Fruit fly (Drosophila melanogaster): ENCODE results near the gene CG43703.

CG43703 gene

DNA sequence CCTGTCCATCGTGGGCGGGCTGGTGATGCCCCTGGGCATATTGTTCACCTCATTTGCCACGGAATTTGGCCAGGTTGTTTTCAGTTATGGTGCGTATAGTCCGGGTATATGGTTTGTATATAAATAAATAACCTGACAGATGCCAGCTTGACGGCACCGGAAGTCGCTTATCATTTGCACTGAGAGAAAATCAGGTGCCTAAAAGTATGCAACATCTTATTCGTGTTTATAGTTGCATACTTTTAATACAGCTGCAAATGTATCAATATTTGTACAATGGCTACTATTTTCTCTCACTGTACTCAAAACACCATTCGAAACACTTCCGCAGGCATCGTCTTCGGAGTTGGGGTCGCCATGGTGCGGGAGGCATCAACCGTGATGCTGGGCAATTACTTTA lies 16.6 kb upstream of the CG43703 start (continued):
- TF ChIP-seq gcm (GFP tag; optimal IDR thresholded peaks at IDR 0.05) = no peak
- TF ChIP-seq crp (GFP tag; optimal IDR thresholded peaks at IDR 0.05) = no peak
- no peak for TF ChIP-seq jing (GFP tag; optimal IDR thresholded peaks at IDR 0.05)
- no peak for TF ChIP-seq lov (optimal IDR thresholded peaks at IDR 0.05)
- no peak for TF ChIP-seq lov (GFP tag; IDR thresholded peaks at IDR 0.05)
- no peak for TF ChIP-seq stc (GFP tag; IDR thresholded peaks at IDR 0.05)
- TF ChIP-seq Ets65A (GFP tag) = peak; percentile 72
- no peak for TF ChIP-seq run (tag; optimal IDR thresholded peaks at IDR 0.05)
- TF ChIP-seq CG8765 (GFP tag; IDR thresholded peaks at IDR 0.05) = no peak
- TF ChIP-seq tup (GFP tag; optimal IDR thresholded peaks at IDR 0.05) = no peak
- no peak for TF ChIP-seq CG14860 (GFP tag; IDR thresholded peaks at IDR 0.05; ENCODE audit: partially characterized antibody)
- no peak for TF ChIP-seq rib (GFP tag; IDR thresholded peaks at IDR 0.05)
- TF ChIP-seq CG4617 (GFP tag; optimal IDR thresholded peaks at IDR 0.05; ENCODE audit: borderline replicate concordance) = no peak
- TF ChIP-seq amos (GFP tag; IDR thresholded peaks at IDR 0.05; ENCODE audit: partially characterized antibody) = no peak
- no peak for TF ChIP-seq CG15696 (tag; optimal IDR thresholded peaks at IDR 0.05)
- 0 out of 3 replicates have a peak, but pooled peaks have one; percentile 41 for TF ChIP-seq zfh1 (GFP tag; IDR thresholded peaks at IDR 0.05)
- TF ChIP-seq prd (optimal IDR thresholded peaks at IDR 0.05) = no peak
- no peak for TF ChIP-seq prd (GFP tag; IDR thresholded peaks at IDR 0.05)
- TF ChIP-seq CG13624 (GFP tag; optimal IDR thresholded peaks at IDR 0.05) = no peak
- no peak for TF ChIP-seq ap (GFP tag; IDR thresholded peaks at IDR 0.05)
- TF ChIP-seq tx (GFP tag; optimal IDR thresholded peaks at IDR 0.05) = no peak
- TF ChIP-seq Mes4 (GFP tag; optimal IDR thresholded peaks at IDR 0.05) = no peak
- TF ChIP-seq Deaf1 (tag; optimal IDR thresholded peaks at IDR 0.05) = no peak
- no peak for TF ChIP-seq sna (GFP tag; IDR thresholded peaks at IDR 0.05; ENCODE audit: partially characterized antibody)
- TF ChIP-seq BEAF-32 (GFP tag; optimal IDR thresholded peaks at IDR 0.05) = no peak
- TF ChIP-seq CG9932 (GFP tag; IDR thresholded peaks at IDR 0.05) = 0 out of 2 replicates have a peak, but pooled peaks have one; percentile 4
- no peak for TF ChIP-seq CG16863 (GFP tag; optimal IDR thresholded peaks at IDR 0.05)
- TF ChIP-seq Rfx (GFP tag; IDR thresholded peaks at IDR 0.05) = peak; percentile 49
- peak; percentile 49 for TF ChIP-seq CTCF (GFP tag; optimal IDR thresholded peaks at IDR 0.05)
- TF ChIP-seq cas (GFP tag; IDR thresholded peaks at IDR 0.05) = no peak
- no peak for TF ChIP-seq gsb-n (tag; optimal IDR thresholded peaks at IDR 0.05)
- TF ChIP-seq odd (GFP tag; optimal IDR thresholded peaks at IDR 0.05) = peak; percentile 7
- no peak for TF ChIP-seq CG17612 (GFP tag; IDR thresholded peaks at IDR 0.05)
- TF ChIP-seq zf30C (GFP tag; optimal IDR thresholded peaks at IDR 0.05) = peak; percentile 65
- no peak for TF ChIP-seq grn (GFP tag; optimal IDR thresholded peaks at IDR 0.05)
- no peak for TF ChIP-seq CG32767 (GFP tag; IDR thresholded peaks at IDR 0.05)
- no peak for TF ChIP-seq dmrt11E (tag; optimal IDR thresholded peaks at IDR 0.05)
- no peak for TF ChIP-seq CG6272 (GFP tag; IDR thresholded peaks at IDR 0.05)
- TF ChIP-seq CG18262 (tag; optimal IDR thresholded peaks at IDR 0.05) = no peak
- no peak for TF ChIP-seq BtbVII (GFP tag; optimal IDR thresholded peaks at IDR 0.05)
- TF ChIP-seq CG14014 (GFP tag; IDR thresholded peaks at IDR 0.05) = no peak
- TF ChIP-seq cwo (GFP tag; optimal IDR thresholded peaks at IDR 0.05) = no peak
- peak; percentile 41 for TF ChIP-seq Hmr (GFP tag; optimal IDR thresholded peaks at IDR 0.05)
- TF ChIP-seq CG10209 (GFP tag; optimal IDR thresholded peaks at IDR 0.05) = peak; percentile 3
- no peak for TF ChIP-seq bigmax (GFP tag; optimal IDR thresholded peaks at IDR 0.05)
- no peak for TF ChIP-seq CG33213 (GFP tag; optimal IDR thresholded peaks at IDR 0.05)
- TF ChIP-seq CG1832 (GFP tag; optimal IDR thresholded peaks at IDR 0.05) = no peak
- TF ChIP-seq Gug (GFP tag; IDR thresholded peaks at IDR 0.05) = no peak
- TF ChIP-seq ATbp (GFP tag; optimal IDR thresholded peaks at IDR 0.05) = no peak
- TF ChIP-seq CG16813 (GFP tag; IDR thresholded peaks at IDR 0.05; ENCODE audit: partially characterized antibody) = no peak
- TF ChIP-seq gce (GFP tag; IDR thresholded peaks at IDR 0.05) = no peak
- no peak for TF ChIP-seq CG10274 (GFP tag; optimal IDR thresholded peaks at IDR 0.05)
- no peak for TF ChIP-seq seq (GFP tag; IDR thresholded peaks at IDR 0.05)

Measured in whole organism, embryonic.